Worm (Caenorhabditis elegans) whole organism, L1 larva: ENCODE data around the gene ugt-64.

Experiments
- blmp-1 ChIP-seq: fragments of 150-350 bp; optimal IDR thresholded peaks from 2 replicates; lab custom pipeline; 2014; ENCODE audit warnings: missing biosample characterization, missing genetic modification characterization
- rnt-1 ChIP-seq: sonication (generic microtip); optimal IDR thresholded peaks from 2 replicates; lab custom pipeline; 2016; ENCODE audit warnings: mild to moderate bottlenecking, missing genetic modification characterization, moderate library complexity, missing compliant biosample characterization
- snpc-4 ChIP-seq: fragments of 150-350 bp; optimal IDR thresholded peaks from 2 replicates; lab custom pipeline; 2014; ENCODE audit warnings: missing biosample characterization, missing genetic modification characterization
- ztf-11 ChIP-seq, 2 experiments: sonication (generic microtip); optimal IDR thresholded peaks; 2 replicates each; lab custom pipeline; 2016 to 2017; ENCODE audit warnings: missing genetic modification characterization in 2 of 2, missing biosample characterization in 1 of 2, missing compliant biosample characterization in 1 of 2

DNA sequence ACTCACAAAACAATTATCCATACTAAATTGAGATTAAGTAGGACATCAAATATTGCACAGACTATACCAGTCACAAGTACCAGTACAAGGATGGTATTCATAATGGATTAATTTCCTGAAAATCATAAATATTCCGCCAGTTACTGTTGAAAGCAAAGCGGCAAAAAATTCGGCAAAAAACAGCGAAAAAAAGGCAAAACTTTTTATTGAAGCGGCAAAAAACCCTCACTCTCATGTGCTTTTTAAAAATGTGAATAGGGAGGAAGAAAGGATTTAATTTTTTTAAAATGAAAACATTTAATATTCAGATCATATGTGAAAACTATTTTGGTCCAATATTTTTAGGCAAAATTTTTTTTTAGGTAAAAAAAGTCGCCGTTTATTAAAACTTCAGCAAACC lies 35.4 kb downstream of the ugt-64 start, which contains the start of gene srbc-29:
- TF ChIP-seq rnt-1 (tag; lab: Kevin White, UChicago) (no peak), ztf-11 (tag; optimal IDR thresholded peaks at IDR 0.05; lab: Kevin White, UChicago) (no peak), blmp-1 (tag; lab: Kevin White, UChicago) (no peak), snpc-4 (tag; lab: Kevin White, UChicago) (no peak)
